Fruit fly (Drosophila melanogaster) whole organism, pupa: ENCODE results near the gene CG16965.
"Not testable (repeated sequence)": the region's sequence is repeated elsewhere in the genome, so short reads cannot be mapped to it uniquely, and the experiment has no call there.

ENCODE experiments used
- CG10348 ChIP-seq: fragments of 200-800 bp; sonication (Bioruptor generic); IDR thresholded peaks from 2 replicates; pipeline ENCODE4 v1.3.6; 2022; ENCODE audit warnings: missing biosample characterization, missing genetic modification characterization
- CG12605 ChIP-seq: fragments of 200-800 bp; sonication (Bioruptor generic); IDR thresholded peaks from 2 replicates; pipeline ENCODE4 v1.3.6; 2022; ENCODE audit warnings: missing biosample characterization, missing genetic modification characterization
- CG13204 ChIP-seq: fragments of 200-800 bp; sonication (Bioruptor generic); optimal IDR thresholded peaks from 2 replicates; lab custom pipeline; 2018; ENCODE audit warnings: missing biosample characterization, mild to moderate bottlenecking, missing genetic modification characterization, moderate library complexity
- CG15710 ChIP-seq: fragments of 200-800 bp; sonication (Bioruptor generic); optimal IDR thresholded peaks from 2 replicates; lab custom pipeline; 2018; ENCODE audit warnings: missing biosample characterization, mild to moderate bottlenecking, missing genetic modification characterization, moderate library complexity
- CG17806 ChIP-seq: fragments of 200-800 bp; sonication (Bioruptor generic); optimal IDR thresholded peaks from 2 replicates; lab custom pipeline; 2018; ENCODE audit warnings: missing biosample characterization, mild to moderate bottlenecking, missing genetic modification characterization, moderate library complexity
- CG8159 ChIP-seq: fragments of 200-800 bp; sonication (Bioruptor generic); optimal IDR thresholded peaks from 3 replicates; lab custom pipeline; 2018; ENCODE audit warnings: missing biosample characterization, mild to moderate bottlenecking, missing genetic modification characterization, moderate library complexity
- CG9948 ChIP-seq: fragments of 200-800 bp; sonication (Bioruptor generic); optimal IDR thresholded peaks from 2 replicates; lab custom pipeline; 2018; ENCODE audit warnings: missing biosample characterization, mild to moderate bottlenecking, missing genetic modification characterization, moderate library complexity
- D1 ChIP-seq: fragments of 200-800 bp; sonication (Bioruptor generic); optimal IDR thresholded peaks from 2 replicates; lab custom pipeline; 2018; ENCODE audit warnings: missing biosample characterization, mild to moderate bottlenecking, missing genetic modification characterization, moderate library complexity
- EcR ChIP-seq: fragments of 200-800 bp; sonication (Bioruptor generic); optimal IDR thresholded peaks from 3 replicates; lab custom pipeline; 2019; ENCODE audit warnings: missing biosample characterization, missing genetic modification characterization, mild to moderate bottlenecking, moderate library complexity, missing genetic modification reagents
- Pif1B ChIP-seq: fragments of 200-800 bp; sonication (Bioruptor generic); optimal IDR thresholded peaks from 3 replicates; lab custom pipeline; 2016; ENCODE audit warnings: missing biosample characterization, missing genetic modification characterization
- rn ChIP-seq: fragments of 200-800 bp; sonication (Bioruptor generic); IDR thresholded peaks from 2 replicates; pipeline ENCODE4 v1.3.6; 2022; ENCODE audit warnings: missing biosample characterization, missing genetic modification characterization

DNA sequence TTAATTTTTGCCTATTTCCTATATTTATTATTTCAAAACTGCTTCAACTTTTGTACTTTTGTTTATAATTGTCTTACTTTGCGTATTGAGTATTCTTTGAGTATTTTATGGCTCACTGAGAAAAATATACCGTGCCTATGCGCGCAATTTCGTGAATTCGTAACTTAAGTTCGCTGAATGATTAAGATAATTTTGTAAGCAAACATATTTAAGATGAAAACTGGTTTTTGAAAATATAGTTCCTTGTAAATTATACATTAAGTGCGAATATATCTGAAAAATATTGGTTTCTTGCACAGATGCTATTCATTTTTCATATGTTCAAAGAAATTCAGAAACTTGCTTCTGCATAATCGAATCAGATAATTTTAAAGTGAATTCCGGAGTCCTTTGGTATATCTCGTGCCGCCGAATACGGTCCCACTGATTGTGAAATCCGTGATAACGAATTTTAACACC lies 14.0 kb downstream of the CG16965 start, which contains the start of the genes CG18789 and Qtzl:
- TF ChIP-seq rn; D1 (tag; lab: Kevin White, UChicago); CG8159; CG15710 (tag; lab: Kevin White, UChicago); CG13204; CG10348 (GFP tag; lab: Robert Waterston, UW); CG9948; CG12605 (GFP tag; lab: Robert Waterston, UW); Pif1B (GFP tag; lab: Kevin White, UChicago); EcR (GFP tag; lab: Kevin White, UChicago); CG17806 (tag; lab: Kevin White, UChicago): not testable (repeated sequence)
